Worm (Caenorhabditis elegans) whole organism, L1 larva: ENCODE measurements around the gene H20J04.4.

Source experiments
- C16A3.4 ChIP-seq: fragments of 150-350 bp; optimal IDR thresholded peaks from 2 replicates; lab custom pipeline; 2014; ENCODE audit warnings: missing biosample characterization, missing genetic modification characterization
- Y116A8C.19 ChIP-seq: sonication (generic microtip); optimal IDR thresholded peaks from 2 replicates; lab custom pipeline; 2016; ENCODE audit warnings: missing compliant biosample characterization, missing genetic modification characterization, borderline replicate concordance
- blmp-1 ChIP-seq: fragments of 150-350 bp; optimal IDR thresholded peaks from 2 replicates; lab custom pipeline; 2014; ENCODE audit warnings: missing biosample characterization, missing genetic modification characterization
- ceh-63 ChIP-seq: fragments of 200-800 bp; sonication (Bioruptor generic); optimal IDR thresholded peaks from 2 replicates; lab custom pipeline; 2018; ENCODE audit warnings: mild to moderate bottlenecking, missing genetic modification characterization, missing compliant biosample characterization
- efl-3 ChIP-seq: fragments of 200-800 bp; sonication (Bioruptor generic); optimal IDR thresholded peaks from 2 replicates; lab custom pipeline; 2018; ENCODE audit warnings: mild to moderate bottlenecking, missing genetic modification characterization, missing compliant biosample characterization
- egl-27 ChIP-seq, 2 experiments: fragments of 150-350 bp in 1 of 2; sonication (generic microtip); optimal IDR thresholded peaks; 3 replicates each; lab custom pipeline; 2017 to 2018; ENCODE audit warnings: missing biosample characterization in 2 of 2, missing genetic modification characterization in 2 of 2, missing genetic modification reagents in 2 of 2
- elt-2 ChIP-seq: sonication (generic microtip); optimal IDR thresholded peaks from 2 replicates; lab custom pipeline; 2016; ENCODE audit warnings: missing genetic modification characterization, mild to moderate bottlenecking, inconsistent platforms, missing compliant biosample characterization, missing genetic modification reagents
- elt-3 ChIP-seq, 6 experiments: fragments of 150-350 bp in 1 of 6; sonication (generic microtip); optimal IDR thresholded peaks; 2 replicates each; lab custom pipeline; 2017 to 2018; ENCODE audit warnings: missing biosample characterization in 6 of 6, missing genetic modification characterization in 6 of 6, inconsistent platforms in 1 of 6
- ets-5 ChIP-seq: fragments of 200-800 bp; sonication (Bioruptor generic); IDR thresholded peaks from 2 replicates; pipeline ENCODE4 v1.3.6; 2022; ENCODE audit warnings: missing genetic modification characterization, missing compliant biosample characterization
- fkh-4 ChIP-seq: sonication (generic microtip); optimal IDR thresholded peaks from 2 replicates; lab custom pipeline; 2016; ENCODE audit warnings: missing compliant biosample characterization, missing genetic modification characterization, borderline replicate concordance
- fos-1 ChIP-seq: fragments of 150-350 bp; optimal IDR thresholded peaks from 2 replicates; lab custom pipeline; 2014; ENCODE audit warnings: missing biosample characterization, missing genetic modification characterization
- hlh-4 ChIP-seq: sonication (generic microtip); optimal IDR thresholded peaks from 2 replicates; lab custom pipeline; 2016; ENCODE audit warnings: mild to moderate bottlenecking, missing genetic modification characterization, missing compliant biosample characterization
- hpl-2 ChIP-seq: fragments of 150-350 bp; optimal IDR thresholded peaks from 2 replicates; lab custom pipeline; 2014; ENCODE audit warnings: missing biosample characterization, missing genetic modification reagents, missing genetic modification characterization
- irx-1 ChIP-seq: sonication (generic microtip); optimal IDR thresholded peaks from 2 replicates; lab custom pipeline; 2016; ENCODE audit warnings: missing genetic modification characterization, missing compliant biosample characterization
- lin-15B ChIP-seq: fragments of 150-350 bp; sonication (generic microtip); optimal IDR thresholded peaks from 3 replicates; lab custom pipeline; 2014; ENCODE audit warnings: missing biosample characterization, missing genetic modification characterization
- lin-35 ChIP-seq, 2 experiments: fragments of 150-350 bp; optimal IDR thresholded peaks; 2 replicates each; lab custom pipeline; 2014; ENCODE audit warnings: missing biosample characterization in 2 of 2, missing genetic modification characterization in 2 of 2, missing genetic modification reagents in 2 of 2
- lir-3 ChIP-seq: sonication (generic microtip); optimal IDR thresholded peaks from 2 replicates; lab custom pipeline; 2016; ENCODE audit warnings: mild to moderate bottlenecking, missing genetic modification characterization, moderate library complexity, missing compliant biosample characterization; ENCODE audit not compliant: poor library complexity
- lsy-2 ChIP-seq, 2 experiments: fragments of 150-350 bp; optimal IDR thresholded peaks; 2 replicates each; lab custom pipeline; 2014; ENCODE audit warnings: missing biosample characterization in 2 of 2, missing genetic modification characterization in 2 of 2
- nhr-20 ChIP-seq: sonication (generic microtip); optimal IDR thresholded peaks from 2 replicates; lab custom pipeline; 2016; ENCODE audit warnings: mild to moderate bottlenecking, missing genetic modification characterization, missing compliant biosample characterization
- nhr-237 ChIP-seq: fragments of 150-350 bp; optimal IDR thresholded peaks from 2 replicates; lab custom pipeline; 2014; ENCODE audit warnings: missing biosample characterization, missing genetic modification characterization
- nhr-28 ChIP-seq: fragments of 150-350 bp; optimal IDR thresholded peaks from 2 replicates; lab custom pipeline; 2014; ENCODE audit warnings: missing biosample characterization, missing genetic modification characterization
- nhr-84 ChIP-seq: sonication (generic microtip); optimal IDR thresholded peaks from 2 replicates; lab custom pipeline; 2017; ENCODE audit warnings: missing biosample characterization, missing genetic modification characterization
- nhr-85 ChIP-seq: sonication (generic microtip); peaks from one replicate; lab custom pipeline; 2016; ENCODE audit warnings: missing genetic modification characterization, inconsistent platforms, missing compliant biosample characterization
- pag-3 ChIP-seq: sonication (generic microtip); optimal IDR thresholded peaks from 2 replicates; lab custom pipeline; 2017; ENCODE audit warnings: missing genetic modification characterization, mild to moderate bottlenecking, missing compliant biosample characterization, antibody characterized with exemption, borderline replicate concordance; ENCODE audit not compliant: insufficient read depth
- pqm-1 ChIP-seq: sonication (generic microtip); optimal IDR thresholded peaks from 3 replicates; lab custom pipeline; 2017; ENCODE audit warnings: missing biosample characterization, missing genetic modification characterization
- rnt-1 ChIP-seq: sonication (generic microtip); optimal IDR thresholded peaks from 2 replicates; lab custom pipeline; 2016; ENCODE audit warnings: mild to moderate bottlenecking, missing genetic modification characterization, moderate library complexity, missing compliant biosample characterization
- snu-23 ChIP-seq: sonication (generic microtip); optimal IDR thresholded peaks from 2 replicates; lab custom pipeline; 2016; ENCODE audit warnings: missing genetic modification characterization, missing compliant biosample characterization
- sptf-1 ChIP-seq: fragments of 150-350 bp; optimal IDR thresholded peaks from 2 replicates; lab custom pipeline; 2014; ENCODE audit warnings: missing biosample characterization, missing genetic modification characterization
- swsn-7 ChIP-seq: sonication (generic microtip); optimal IDR thresholded peaks from 2 replicates; lab custom pipeline; 2016; ENCODE audit warnings: missing genetic modification characterization, missing compliant biosample characterization
- tlp-1 ChIP-seq: fragments of 150-350 bp; optimal IDR thresholded peaks from 2 replicates; lab custom pipeline; 2014; ENCODE audit warnings: missing biosample characterization, missing genetic modification characterization
- unc-130 ChIP-seq: fragments of 150-350 bp; optimal IDR thresholded peaks from 2 replicates; lab custom pipeline; 2017; ENCODE audit warnings: missing biosample characterization, missing genetic modification characterization, inconsistent platforms
- unc-30 ChIP-seq: sonication (generic microtip); optimal IDR thresholded peaks from 2 replicates; lab custom pipeline; 2017; ENCODE audit warnings: missing biosample characterization, missing genetic modification characterization
- vab-15 ChIP-seq: sonication (generic microtip); optimal IDR thresholded peaks from 2 replicates; lab custom pipeline; 2017; ENCODE audit warnings: missing genotype, mild to moderate bottlenecking, missing genetic modification characterization, missing compliant biosample characterization
- zip-4 ChIP-seq: fragments of 200-800 bp; sonication (Bioruptor generic); optimal IDR thresholded peaks from 2 replicates; lab custom pipeline; 2018; ENCODE audit warnings: mild to moderate bottlenecking, missing genetic modification characterization, moderate library complexity, missing compliant biosample characterization
- ztf-4 ChIP-seq: fragments of 150-350 bp; optimal IDR thresholded peaks from 2 replicates; lab custom pipeline; 2014; ENCODE audit warnings: missing biosample characterization, missing genetic modification characterization

H20J04.4 gene

DNA sequence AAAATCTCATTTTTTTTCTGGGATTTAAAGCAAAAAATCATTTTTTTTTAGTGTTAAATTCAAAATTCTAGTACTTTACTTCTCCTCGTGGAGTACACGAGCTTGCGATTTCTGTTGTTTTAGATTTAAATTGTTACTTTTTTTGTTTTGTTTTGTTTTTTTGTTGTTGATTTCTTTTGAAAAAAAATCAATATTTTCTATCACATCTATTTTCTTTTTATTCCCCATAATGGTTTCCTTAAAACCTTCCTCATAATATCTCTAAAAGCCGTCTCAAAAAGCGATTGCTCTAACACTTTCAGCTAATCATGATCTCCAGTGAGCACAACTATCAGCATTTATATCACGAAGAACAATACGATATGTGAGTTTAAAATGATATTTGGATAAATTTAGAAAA, 5.6 kb downstream of the H20J04.4 start, which contains the start of gene madf-3:
Gene madf-3 (plus strand): TSS at position 301 of the 400 bp plus-strand sequence.
- TF ChIP-seq zip-4 (GFP tag; lab: Kevin White, UChicago) = no peak
- no peak for TF ChIP-seq nhr-237 (tag; lab: Kevin White, UChicago)
- TF ChIP-seq unc-30 (tag; lab: Kevin White, UChicago) = no peak
- no peak for TF ChIP-seq fkh-4 (tag; lab: Kevin White, UChicago)
- no peak for TF ChIP-seq elt-3 (tag; optimal IDR thresholded peaks at IDR 0.05; lab: Kevin White, UChicago)
- TF ChIP-seq sptf-1 = no peak
- no peak for TF ChIP-seq lin-35 (GFP tag; optimal IDR thresholded peaks at IDR 0.05; lab: Kevin White, UChicago)
- TF ChIP-seq nhr-28 (tag; lab: Kevin White, UChicago) = no peak
- TF ChIP-seq nhr-20 (tag; lab: Kevin White, UChicago) = no peak
- TF ChIP-seq pag-3 (tag; lab: Kevin White, UChicago) = no peak
- TF ChIP-seq nhr-85 (tag; lab: Kevin White, UChicago) = no peak
- no peak for TF ChIP-seq lin-15B
- no peak for TF ChIP-seq hlh-4 (tag; lab: Kevin White, UChicago)
- no peak for TF ChIP-seq snu-23 (GFP tag; lab: Kevin White, UChicago)

DNA sequence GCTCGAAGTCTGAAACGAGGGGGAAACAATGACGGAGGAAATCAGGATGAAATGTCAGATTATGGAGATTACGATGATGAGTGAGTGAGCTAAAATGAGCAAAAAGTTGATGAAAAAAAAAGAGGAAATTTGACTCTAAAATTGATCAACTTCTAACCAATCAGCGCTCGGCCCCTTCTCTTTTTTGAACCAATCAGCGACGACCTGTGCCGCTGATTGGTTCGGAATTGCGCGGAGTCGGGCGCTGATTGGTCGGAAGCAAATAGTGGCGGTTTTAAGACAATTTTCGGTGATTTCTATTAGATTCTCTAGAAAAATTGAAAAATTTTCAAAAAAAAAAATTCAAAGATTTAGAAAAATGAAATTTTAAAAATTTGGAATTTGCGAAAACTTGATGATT, 8.9 kb downstream of the H20J04.4 start:
- TF ChIP-seq lir-3 (tag; lab: Kevin White, UChicago) (no peak), hpl-2 (GFP tag; lab: Kevin White, UChicago) (no peak), ztf-4 (tag; lab: Kevin White, UChicago) (no peak)

ce11 chrII:4339882-4340281, 11.1 kb downstream of the H20J04.4 start, which contains the start of gene athp-2:
Gene athp-2, plus strand, starts transcription at chrII:4340182.
- no peak for TF ChIP-seq nhr-84 (tag; lab: Kevin White, UChicago)
- TF ChIP-seq elt-3 (tag; optimal IDR thresholded peaks at IDR 0.05; lab: Kevin White, UChicago) = no peak
- no peak for TF ChIP-seq tlp-1 (tag; lab: Kevin White, UChicago)
- TF ChIP-seq swsn-7 (tag; lab: Kevin White, UChicago) = no peak
- TF ChIP-seq rnt-1 (tag; lab: Kevin White, UChicago) = no peak
- no peak for TF ChIP-seq efl-3 (GFP tag; lab: Kevin White, UChicago)
- no peak for TF ChIP-seq pqm-1 (tag; lab: Kevin White, UChicago)
- TF ChIP-seq lin-35 (GFP tag; optimal IDR thresholded peaks at IDR 0.05; lab: Kevin White, UChicago) = no peak
- no peak for TF ChIP-seq irx-1 (tag; lab: Kevin White, UChicago)
- TF ChIP-seq vab-15 (tag; lab: Kevin White, UChicago) = no peak

DNA sequence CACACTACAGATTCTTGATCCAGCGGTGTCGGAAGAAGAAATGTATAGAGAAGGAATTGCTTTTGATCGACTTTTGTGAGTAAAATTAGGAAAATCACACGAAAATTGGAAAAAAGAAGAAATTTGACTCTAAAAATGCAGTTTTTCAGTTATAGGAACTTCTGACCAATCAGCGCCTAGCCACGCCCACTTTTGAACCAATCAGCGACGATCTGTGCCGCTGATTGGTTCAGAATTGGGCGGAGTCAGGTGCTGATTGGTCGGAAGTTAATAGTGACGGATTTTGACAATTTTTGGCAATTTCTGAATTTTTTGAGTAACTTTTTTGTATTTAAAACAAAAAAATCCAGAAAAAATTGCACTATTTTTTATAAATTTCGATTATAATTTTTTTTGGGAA, 12.7 kb downstream of the H20J04.4 start:
- TF ChIP-seq ceh-63 (GFP tag; lab: Kevin White, UChicago) = no peak
- no peak for TF ChIP-seq swsn-7 (tag; lab: Kevin White, UChicago)
- TF ChIP-seq fos-1 (tag; lab: Kevin White, UChicago) = no peak
- TF ChIP-seq C16A3.4 (tag; lab: Kevin White, UChicago) = no peak
- TF ChIP-seq egl-27 (tag; optimal IDR thresholded peaks at IDR 0.05; lab: Kevin White, UChicago) = no peak
- TF ChIP-seq lsy-2 (tag; optimal IDR thresholded peaks at IDR 0.05; lab: Kevin White, UChicago) = no peak
- TF ChIP-seq ztf-4 (tag; lab: Kevin White, UChicago) = no peak
- TF ChIP-seq blmp-1 = no peak
- no peak for TF ChIP-seq Y116A8C.19 (tag; lab: Kevin White, UChicago)
- TF ChIP-seq unc-130 (tag; lab: Kevin White, UChicago) = no peak
- no peak for TF ChIP-seq ets-5 (GFP tag; lab: Robert Waterston, UW)
- no peak for TF ChIP-seq unc-30 (tag; lab: Kevin White, UChicago)
- TF ChIP-seq nhr-85 (tag; lab: Kevin White, UChicago) = no peak
- TF ChIP-seq elt-2 = no peak
